Worm (Caenorhabditis elegans) whole organism, L4 larva: ENCODE data around the gene srx-9.
"Not testable (repeated sequence)": the region's sequence is repeated elsewhere in the genome, so short reads cannot be mapped to it uniquely, and the experiment has no call there.

Experiments used
- F26F4.8 ChIP-seq: fragments of 200-800 bp; sonication (Bioruptor generic); conservative IDR thresholded peaks from 2 replicates; pipeline ENCODE4 v1.3.6; 2022; ENCODE audit warnings: missing genetic modification characterization, missing compliant biosample characterization
- F44E2.7 ChIP-seq: fragments of 200-800 bp; sonication (Bioruptor generic); IDR thresholded peaks from 2 replicates; pipeline ENCODE4 v2.1.2; 2022; ENCODE audit warnings: missing genetic modification characterization, missing compliant biosample characterization
- F49E8.2 ChIP-seq: sonication (generic microtip); optimal IDR thresholded peaks from 2 replicates; lab custom pipeline; 2016; ENCODE audit warnings: missing compliant biosample characterization, mild to moderate bottlenecking, missing genetic modification characterization, borderline replicate concordance
- T20F7.1 ChIP-seq: fragments of 200-800 bp; sonication (Bioruptor generic); optimal IDR thresholded peaks from 2 replicates; lab custom pipeline; 2018; ENCODE audit warnings: mild to moderate bottlenecking, missing genetic modification characterization, missing compliant biosample characterization
- Y105C5A.15 ChIP-seq: fragments of 200-800 bp; sonication (Bioruptor generic); IDR thresholded peaks from 2 replicates; pipeline ENCODE4 v1.3.6; 2022; ENCODE audit warnings: missing genetic modification characterization, missing compliant biosample characterization
- Y48G9A.11 ChIP-seq: fragments of 200-800 bp; sonication (Bioruptor generic); IDR thresholded peaks from 2 replicates; pipeline ENCODE4 v1.3.6; 2022; ENCODE audit warnings: missing genetic modification reagents, missing genetic modification characterization, missing compliant biosample characterization
- arid-1 ChIP-seq: fragments of 200-800 bp; sonication (Bioruptor generic); conservative IDR thresholded peaks from 2 replicates; pipeline ENCODE4 v1.3.6; 2022; ENCODE audit warnings: missing genetic modification reagents, missing genetic modification characterization, missing compliant biosample characterization
- attf-4 ChIP-seq: sonication (generic microtip); optimal IDR thresholded peaks from 3 replicates; lab custom pipeline; 2017; ENCODE audit warnings: missing biosample characterization, missing genetic modification characterization
- cey-2 ChIP-seq: sonication (generic microtip); optimal IDR thresholded peaks from 3 replicates; lab custom pipeline; 2017; ENCODE audit warnings: missing genetic modification characterization, mild to moderate bottlenecking, missing compliant biosample characterization, antibody characterized with exemption, borderline replicate concordance; ENCODE audit not compliant: insufficient read depth
- daf-8 ChIP-seq: fragments of 200-800 bp; sonication (Bioruptor generic); IDR thresholded peaks from 2 replicates; pipeline ENCODE4 v1.3.6; 2022; ENCODE audit warnings: missing genetic modification characterization, missing compliant biosample characterization
- dmd-6 ChIP-seq: fragments of 200-800 bp; sonication (Bioruptor generic); IDR thresholded peaks from 2 replicates; pipeline ENCODE4 v1.3.6; 2022; ENCODE audit warnings: missing genetic modification reagents, missing genetic modification characterization, missing compliant biosample characterization
- dmd-8 ChIP-seq: fragments of 200-800 bp; sonication (Bioruptor generic); IDR thresholded peaks from 2 replicates; pipeline ENCODE4 v1.3.6; 2022; ENCODE audit warnings: missing genetic modification characterization, missing compliant biosample characterization
- dpl-1 ChIP-seq: fragments of 150-350 bp; optimal IDR thresholded peaks from 2 replicates; lab custom pipeline; 2014; ENCODE audit warnings: missing biosample characterization, missing genetic modification reagents, missing genetic modification characterization
- egl-27 ChIP-seq: sonication (generic microtip); optimal IDR thresholded peaks from 3 replicates; lab custom pipeline; 2017; ENCODE audit warnings: missing biosample characterization, missing genetic modification reagents, missing genetic modification characterization
- egl-43 ChIP-seq: fragments of 200-800 bp; sonication (Bioruptor generic); IDR thresholded peaks from 2 replicates; pipeline ENCODE4 v1.3.6; 2022; ENCODE audit warnings: missing genetic modification reagents, missing genetic modification characterization, missing compliant biosample characterization
- fkh-10 ChIP-seq: fragments of 150-350 bp; optimal IDR thresholded peaks from 2 replicates; lab custom pipeline; 2014; ENCODE audit warnings: missing biosample characterization, missing genetic modification reagents, missing genetic modification characterization
- fos-1 ChIP-seq: fragments of 150-350 bp; optimal IDR thresholded peaks from 2 replicates; lab custom pipeline; 2014; ENCODE audit warnings: missing biosample characterization, missing genetic modification characterization
- hif-1 ChIP-seq, 2 experiments: sonication (generic microtip); optimal IDR thresholded peaks; 2 replicates each; lab custom pipeline; 2016 to 2017; ENCODE audit warnings: missing compliant biosample characterization in 2 of 2, missing genetic modification characterization in 2 of 2, missing genetic modification reagents in 2 of 2, missing genotype in 2 of 2, mild to moderate bottlenecking in 1 of 2
- lim-7 ChIP-seq: fragments of 200-800 bp; sonication (Bioruptor generic); IDR thresholded peaks from 2 replicates; pipeline ENCODE4 v1.3.6; 2022; ENCODE audit warnings: missing genetic modification characterization, missing compliant biosample characterization
- lin-29 ChIP-seq: fragments of 200-800 bp; sonication (Bioruptor generic); IDR thresholded peaks from 2 replicates; pipeline ENCODE4 v1.3.6; 2022; ENCODE audit warnings: missing genetic modification reagents, missing genetic modification characterization, missing compliant biosample characterization
- lin-39 ChIP-seq: fragments of 150-350 bp; optimal IDR thresholded peaks from 2 replicates; lab custom pipeline; 2014; ENCODE audit warnings: missing biosample characterization, missing genetic modification reagents, missing genetic modification characterization
- lsy-2 ChIP-seq, 2 experiments: fragments of 150-350 bp in 1 of 2; sonication (generic microtip) in 1 of 2; optimal IDR thresholded peaks; 2 replicates each; lab custom pipeline; 2014 to 2017; ENCODE audit warnings: missing biosample characterization in 2 of 2, missing genetic modification characterization in 2 of 2
- madf-5 ChIP-seq, 2 experiments: fragments of 200-800 bp; sonication (Bioruptor generic); IDR thresholded peaks; 2 replicates each; pipeline ENCODE4 v1.3.6; 2022; ENCODE audit warnings: missing compliant biosample characterization in 2 of 2, missing genetic modification characterization in 2 of 2
- mxl-2 ChIP-seq: fragments of 200-800 bp; sonication (Bioruptor generic); conservative IDR thresholded peaks from 2 replicates; pipeline ENCODE4 v1.3.6; 2022; ENCODE audit warnings: missing genetic modification reagents, missing genetic modification characterization, missing compliant biosample characterization
- mxl-3 ChIP-seq: fragments of 200-800 bp; sonication (Bioruptor generic); optimal IDR thresholded peaks from 2 replicates; lab custom pipeline; 2018; ENCODE audit warnings: mild to moderate bottlenecking, missing genetic modification characterization, missing compliant biosample characterization
- nhr-25 ChIP-seq: sonication (generic microtip); optimal IDR thresholded peaks from 2 replicates; lab custom pipeline; 2017; ENCODE audit warnings: missing genetic modification characterization, mild to moderate bottlenecking, missing compliant biosample characterization, antibody characterized with exemption, moderate library complexity, borderline replicate concordance; ENCODE audit not compliant: insufficient read depth
- nhr-28 ChIP-seq: fragments of 150-350 bp; optimal IDR thresholded peaks from 2 replicates; lab custom pipeline; 2014; ENCODE audit warnings: missing biosample characterization, missing genetic modification characterization
- nhr-6 ChIP-seq: fragments of 150-350 bp; optimal IDR thresholded peaks from 2 replicates; lab custom pipeline; 2014; ENCODE audit warnings: missing biosample characterization, missing genetic modification characterization
- nhr-76 ChIP-seq: fragments of 150-350 bp; optimal IDR thresholded peaks from 2 replicates; lab custom pipeline; 2014; ENCODE audit warnings: missing biosample characterization, missing genetic modification characterization
- nhr-77 ChIP-seq: fragments of 150-350 bp; optimal IDR thresholded peaks from 2 replicates; lab custom pipeline; 2014; ENCODE audit warnings: missing biosample characterization, missing genetic modification characterization
- php-3 ChIP-seq: fragments of 200-800 bp; sonication (Bioruptor generic); IDR thresholded peaks from 2 replicates; pipeline ENCODE4 v1.3.6; 2022; ENCODE audit warnings: missing genetic modification reagents, missing genetic modification characterization, missing compliant biosample characterization
- set-16 ChIP-seq: fragments of 200-800 bp; sonication (Bioruptor generic); IDR thresholded peaks from 2 replicates; pipeline ENCODE4 v1.3.6; 2022; ENCODE audit warnings: missing genetic modification reagents, missing genetic modification characterization, missing compliant biosample characterization
- spr-1 ChIP-seq: sonication (generic microtip); optimal IDR thresholded peaks from 2 replicates; lab custom pipeline; 2016; ENCODE audit warnings: mild to moderate bottlenecking, missing genetic modification characterization, missing compliant biosample characterization
- tag-97 ChIP-seq: fragments of 200-800 bp; sonication (Bioruptor generic); IDR thresholded peaks from 2 replicates; pipeline ENCODE4 v1.3.6; 2022; ENCODE audit warnings: missing genetic modification characterization, missing compliant biosample characterization
- unc-130 ChIP-seq: sonication (generic microtip); optimal IDR thresholded peaks from 2 replicates; lab custom pipeline; 2016; ENCODE audit warnings: missing genetic modification reagents, missing genetic modification characterization, missing compliant biosample characterization
- unc-39 ChIP-seq: sonication (generic microtip); optimal IDR thresholded peaks from 2 replicates; lab custom pipeline; 2017; ENCODE audit warnings: missing biosample characterization, missing genetic modification characterization
- unc-62 ChIP-seq, 3 experiments: fragments of 150-350 bp in 1 of 3; sonication (generic microtip); optimal IDR thresholded peaks in 2 of 3; peaks in 1 of 3; 1 replicate in 1 of 3; 2 replicates in 2 of 3; lab custom pipeline; 2014 to 2017; ENCODE audit warnings: missing biosample characterization in 3 of 3, missing genetic modification characterization in 3 of 3, missing genetic modification reagents in 3 of 3, missing genotype in 1 of 3
- vab-7 ChIP-seq: fragments of 200-800 bp; sonication (Bioruptor generic); IDR thresholded peaks from 2 replicates; pipeline ENCODE4 v1.3.6; 2022; ENCODE audit warnings: missing genetic modification reagents, missing genetic modification characterization, missing compliant biosample characterization
- zip-11 ChIP-seq: fragments of 200-800 bp; sonication (Bioruptor generic); IDR thresholded peaks from 2 replicates; pipeline ENCODE4 v1.3.6; 2022; ENCODE audit warnings: missing genetic modification characterization, missing compliant biosample characterization

Gene srx-9

DNA sequence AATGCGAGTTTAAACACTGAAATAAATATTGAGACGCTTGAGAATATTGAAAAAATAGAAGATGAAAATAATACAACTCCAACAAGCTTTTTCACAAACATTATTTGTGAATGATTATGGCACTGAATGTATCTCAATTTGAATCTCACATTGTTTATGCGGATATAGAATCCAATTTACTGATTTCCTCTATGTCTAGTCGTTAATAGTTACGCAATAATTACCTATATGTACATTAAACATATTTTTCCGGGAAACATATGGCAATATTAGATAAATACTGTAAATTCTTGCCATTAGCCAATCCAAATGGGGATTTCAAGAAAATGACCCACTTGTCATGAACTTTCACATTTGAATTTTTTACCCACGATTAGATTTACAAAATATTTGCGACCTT lies at the start of gene srx-9:
TSS of gene srx-9 (minus strand) at position 101 of the 400 bp plus-strand sequence.
- TF ChIP-seq dmd-8 (GFP tag; lab: Robert Waterston, UW) (no peak), unc-62 (GFP tag; optimal IDR thresholded peaks at IDR 0.05 in 1 of 2; lab: Kevin White, UChicago) (peak in 1 of 2 experiments; percentile 2), unc-62 (tag; optimal IDR thresholded peaks at IDR 0.05; lab: Kevin White, UChicago) (no peak)

DNA sequence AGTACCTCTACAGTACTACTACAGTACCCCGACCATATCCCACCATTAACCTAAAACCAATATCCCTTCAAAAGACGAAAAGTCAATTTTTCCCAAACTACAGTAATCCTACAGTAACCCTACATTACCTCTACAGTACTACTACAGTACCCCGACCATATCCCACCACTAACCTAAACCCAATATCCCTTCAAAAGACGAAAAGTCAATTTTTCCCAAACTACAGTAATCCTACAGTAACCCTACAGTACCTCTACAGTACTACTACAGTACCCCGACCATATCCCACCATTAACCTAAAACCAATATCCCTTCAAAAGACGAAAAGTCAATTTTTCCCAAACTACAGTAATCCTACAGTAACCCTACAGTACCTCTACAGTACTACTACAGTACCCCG lies 49.1 kb upstream of the srx-9 start, which contains the start of gene nhr-141:
TSS of gene nhr-141 (plus strand) at position 331 of the 400 bp plus-strand sequence.
- not testable (repeated sequence) for TF ChIP-seq nhr-28 (tag; lab: Kevin White, UChicago); nhr-76 (tag; lab: Kevin White, UChicago); zip-11 (GFP tag; lab: Robert Waterston, UW)
- TF ChIP-seq, all 104 proteins: peak for 0; not testable (repeated sequence) for 104

DNA sequence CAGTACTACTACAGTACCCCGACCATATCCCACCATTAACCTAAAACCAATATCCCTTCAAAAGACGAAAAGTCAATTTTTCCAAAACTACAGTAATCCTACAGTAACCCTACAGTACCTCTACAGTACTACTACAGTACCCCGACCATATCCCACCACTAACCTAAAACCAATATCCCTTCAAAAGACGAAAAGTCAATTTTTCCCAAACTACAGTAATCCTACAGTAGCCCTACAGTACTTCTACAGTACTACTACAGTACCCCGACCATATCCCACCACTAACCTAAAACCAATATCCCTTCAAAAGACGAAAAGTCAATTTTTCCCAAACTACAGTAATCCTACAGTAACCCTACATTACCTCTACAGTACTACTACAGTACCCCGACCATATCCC lies 48.2 kb upstream of the srx-9 start:
- TF ChIP-seq tag-97 (GFP tag; lab: Robert Waterston, UW) (0 out of 2 replicates have a peak, but pooled peaks have one; percentile 36), arid-1 (GFP tag; lab: Robert Waterston, UW) (0 out of 2 replicates have a peak, but pooled peaks have one; percentile 41), madf-5 (GFP tag; IDR thresholded peaks at IDR 0.05; lab: Robert Waterston, UW) (0 out of 4 replicates have a peak, but pooled peaks of 1 of the 2 experiments have one; percentile 17), vab-7 (GFP tag; lab: Robert Waterston, UW) (0 out of 2 replicates have a peak, but pooled peaks have one; percentile 25), zip-11 (GFP tag; lab: Robert Waterston, UW) (peak; percentile 62; the same call in 1 of the 2 replicates)
- TF ChIP-seq, all 104 proteins: peak for 5; not testable (repeated sequence) for 99

DNA sequence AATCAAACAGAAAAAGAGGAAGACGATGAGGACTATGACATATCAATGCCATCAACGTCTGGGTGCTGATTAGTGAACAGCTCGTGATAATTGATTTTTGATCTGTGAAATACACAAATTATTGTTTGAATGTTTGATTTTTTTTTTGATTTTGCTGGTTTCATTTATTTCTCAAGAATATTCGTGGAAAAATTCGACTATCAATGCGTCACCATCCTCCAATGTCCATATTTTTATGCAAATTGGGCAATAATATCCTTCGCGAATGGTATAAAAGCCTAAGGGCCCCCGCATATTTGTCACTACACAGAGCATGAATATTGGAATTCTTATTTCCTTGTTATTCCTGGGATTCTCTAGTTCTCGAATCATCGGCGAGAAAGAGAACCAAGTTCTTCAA lies 44.5 kb upstream of the srx-9 start, which contains the start of gene try-13:
TSS of gene try-13 (plus strand) at position 301 of the 400 bp plus-strand sequence.
- no peak for TF ChIP-seq nhr-25
- TF ChIP-seq lin-29 (GFP tag; lab: Robert Waterston, UW), result no peak
- TF ChIP-seq egl-43 (GFP tag; lab: Robert Waterston, UW), result no peak
- no peak for TF ChIP-seq mxl-2 (GFP tag; lab: Robert Waterston, UW)
- TF ChIP-seq lsy-2 (tag; optimal IDR thresholded peaks at IDR 0.05; lab: Kevin White, UChicago), result no peak
- TF ChIP-seq F44E2.7 (GFP tag; lab: Robert Waterston, UW), result no peak
- TF ChIP-seq mxl-3 (GFP tag; lab: Kevin White, UChicago), result no peak
- TF ChIP-seq set-16 (GFP tag; lab: Robert Waterston, UW), result no peak
- no peak for TF ChIP-seq nhr-77 (tag; lab: Kevin White, UChicago)
- TF ChIP-seq Y48G9A.11 (GFP tag; lab: Robert Waterston, UW), result no peak
- TF ChIP-seq dmd-8 (GFP tag; lab: Robert Waterston, UW), result no peak
- TF ChIP-seq dmd-6 (GFP tag; lab: Robert Waterston, UW), result no peak
- no peak for TF ChIP-seq nhr-6 (tag; lab: Kevin White, UChicago)
- no peak for TF ChIP-seq madf-5 (GFP tag; IDR thresholded peaks at IDR 0.05; lab: Robert Waterston, UW)
- no peak for TF ChIP-seq hif-1 (tag; optimal IDR thresholded peaks at IDR 0.05; lab: Kevin White, UChicago)
- no peak for TF ChIP-seq lin-39
- no peak for TF ChIP-seq T20F7.1 (GFP tag; lab: Kevin White, UChicago)
- TF ChIP-seq daf-8 (GFP tag; lab: Robert Waterston, UW), result no peak
- TF ChIP-seq F49E8.2 (tag; lab: Kevin White, UChicago), result no peak

DNA sequence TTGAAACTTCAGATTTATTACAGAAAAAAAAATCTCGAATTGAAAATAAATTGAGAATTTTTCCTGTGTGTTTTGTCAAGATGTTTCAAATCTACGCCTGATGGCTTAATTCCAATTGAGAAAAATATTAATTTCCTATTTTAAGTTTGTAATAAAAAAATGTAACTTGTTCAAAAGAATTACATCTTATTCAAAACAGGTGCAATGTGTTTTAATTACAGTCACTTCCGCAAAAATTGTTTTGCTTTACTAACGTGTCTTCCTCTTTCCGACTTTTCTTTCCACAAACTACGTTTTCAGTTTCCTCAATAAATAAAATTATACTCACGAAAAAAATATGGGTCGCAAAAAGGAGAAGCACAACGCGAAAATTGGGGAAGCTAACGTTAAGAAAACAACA lies 42.7 kb upstream of the srx-9 start, which contains the start of gene F25E5.16:
TSS of gene F25E5.16 (plus strand) at position 301 of the 400 bp plus-strand sequence.
- TF ChIP-seq php-3 (GFP tag; lab: Robert Waterston, UW) (no peak), fkh-10 (GFP tag; lab: Kevin White, UChicago) (no peak), lim-7 (GFP tag; lab: Robert Waterston, UW) (no peak), unc-130 (GFP tag; lab: Kevin White, UChicago) (no peak), dpl-1 (no peak), F26F4.8 (GFP tag; lab: Robert Waterston, UW) (no peak), egl-27 (tag; lab: Kevin White, UChicago) (no peak), lsy-2 (tag; optimal IDR thresholded peaks at IDR 0.05; lab: Kevin White, UChicago) (no peak), fos-1 (tag; lab: Kevin White, UChicago) (no peak), mxl-3 (GFP tag; lab: Kevin White, UChicago) (no peak), cey-2 (tag; lab: Kevin White, UChicago) (no peak), attf-4 (no peak), Y105C5A.15 (GFP tag; lab: Robert Waterston, UW) (no peak), unc-39 (tag; lab: Kevin White, UChicago) (no peak), spr-1 (tag; lab: Kevin White, UChicago) (no peak)
